Worm (Caenorhabditis elegans): Measurements from ENCODE around the gene igcm-3.

ce11 chrX:2754036-2754941 lies 48.6 kb upstream of the igcm-3 start:
- no peak for TF ChIP-seq aly-2 (tag; optimal IDR thresholded peaks at IDR 0.05)
- TF ChIP-seq fos-1 (tag; optimal IDR thresholded peaks at IDR 0.05), result no peak
- no peak for TF ChIP-seq pqm-1 (tag; optimal IDR thresholded peaks at IDR 0.05)
- TF ChIP-seq ceh-82 (tag; optimal IDR thresholded peaks at IDR 0.05), result no peak
- TF ChIP-seq nhr-11 (tag; optimal IDR thresholded peaks at IDR 0.05), result no peak
- no peak for TF ChIP-seq nhr-77 (tag; optimal IDR thresholded peaks at IDR 0.05)
- no peak for TF ChIP-seq nhr-90 (tag; optimal IDR thresholded peaks at IDR 0.05; ENCODE audit: poor library complexity)
- no peak for TF ChIP-seq snpc-4 (tag; optimal IDR thresholded peaks at IDR 0.05)
- TF ChIP-seq blmp-1 (tag; optimal IDR thresholded peaks at IDR 0.05), result no peak
- TF ChIP-seq lin-13 (GFP tag; optimal IDR thresholded peaks at IDR 0.05), result no peak
- no peak for TF ChIP-seq zag-1 (tag; optimal IDR thresholded peaks at IDR 0.05)

All from whole organism, L1 larva.